Worm (Caenorhabditis elegans): Measurements from ENCODE around the gene asp-3.
A peak's percentile ranks its signal among the peaks of the same experiment; 100 is the strongest.

The asp-3 gene

DNA sequence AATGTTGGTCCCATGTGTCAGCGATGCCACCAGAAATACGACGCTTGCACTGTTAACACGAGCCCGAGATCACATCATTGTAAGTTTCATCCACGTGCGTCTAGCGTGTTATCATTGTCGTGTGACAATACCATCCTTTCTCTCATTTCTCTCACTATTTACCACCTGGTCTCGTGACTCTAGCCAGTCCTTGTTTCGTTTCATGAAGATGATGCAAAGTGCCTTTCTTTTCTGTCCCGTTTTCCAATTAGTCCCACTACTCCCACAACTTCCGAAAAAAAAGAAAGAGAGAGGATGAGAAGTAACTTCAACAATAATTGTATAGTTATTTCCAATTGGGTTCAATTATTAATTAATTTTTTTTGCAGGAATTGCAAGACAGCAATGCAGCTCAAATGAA, 48.0 kb upstream of the asp-3 start:
- TF ChIP-seq lin-39 (tag; optimal IDR thresholded peaks at IDR 0.05) (no peak), blmp-1 (tag; optimal IDR thresholded peaks at IDR 0.05; ENCODE audit: insufficient read depth) (no peak), nhr-23 (tag; optimal IDR thresholded peaks at IDR 0.05) (no peak), nhr-25 (tag; optimal IDR thresholded peaks at IDR 0.05) (peak; percentile 70), ztf-4 (tag; optimal IDR thresholded peaks at IDR 0.05) (peak; percentile 73), gmeb-1 (tag; optimal IDR thresholded peaks at IDR 0.05) (peak; percentile 38), Y55F3AM.14 (GFP tag; optimal IDR thresholded peaks at IDR 0.05) (no peak), nhr-21 (tag; optimal IDR thresholded peaks at IDR 0.05) (peak; percentile 61), snpc-4 (tag; optimal IDR thresholded peaks at IDR 0.05) (no peak), lsy-2 (tag; optimal IDR thresholded peaks at IDR 0.05) (peak in 1 of 2 experiments; percentile 72), sem-4 (tag; optimal IDR thresholded peaks at IDR 0.05) (peak; percentile 86), elt-3 (tag; optimal IDR thresholded peaks at IDR 0.05) (no peak), nhr-129 (tag; optimal IDR thresholded peaks at IDR 0.05) (peak; percentile 99), alr-1 (tag; optimal IDR thresholded peaks at IDR 0.05) (no peak), mdl-1 (tag; optimal IDR thresholded peaks at IDR 0.05) (peak; percentile 99 to 100), mab-5 (tag; optimal IDR thresholded peaks at IDR 0.05) (no peak), nhr-77 (tag; optimal IDR thresholded peaks at IDR 0.05) (no peak), nhr-6 (tag; optimal IDR thresholded peaks at IDR 0.05) (peak; percentile 82), unc-62 (GFP tag; optimal IDR thresholded peaks at IDR 0.05) (no peak), elt-1 (tag; optimal IDR thresholded peaks at IDR 0.05) (no peak), ztf-1 (GFP tag; conservative IDR thresholded peaks at IDR 0.05) (no peak), unc-55 (GFP tag; optimal IDR thresholded peaks at IDR 0.05) (no peak), egl-27 (tag; optimal IDR thresholded peaks at IDR 0.05) (peak; percentile 71), F13H6.1 (tag; optimal IDR thresholded peaks at IDR 0.05) (peak; percentile 74), nhr-11 (tag; optimal IDR thresholded peaks at IDR 0.05) (no peak), sma-3 (GFP tag; optimal IDR thresholded peaks at IDR 0.05) (peak; percentile 34), ama-1 (optimal IDR thresholded peaks at IDR 0.05) (peak; percentile 91), ceh-82 (tag; optimal IDR thresholded peaks at IDR 0.05) (no peak), C34F6.9 (tag; optimal IDR thresholded peaks at IDR 0.05) (peak; percentile 57), lin-11 (tag; optimal IDR thresholded peaks at IDR 0.05) (no peak), fos-1 (tag; optimal IDR thresholded peaks at IDR 0.05) (peak; percentile 77), skn-1 (tag; optimal IDR thresholded peaks at IDR 0.05) (no peak), nhr-12 (tag; optimal IDR thresholded peaks at IDR 0.05) (no peak), dmd-4 (tag; optimal IDR thresholded peaks at IDR 0.05) (no peak), R02D3.7 (tag; optimal IDR thresholded peaks at IDR 0.05) (no peak), aly-2 (tag; optimal IDR thresholded peaks at IDR 0.05) (no peak), lin-13 (GFP tag; optimal IDR thresholded peaks at IDR 0.05) (peak; percentile 41), ztf-11 (tag; optimal IDR thresholded peaks at IDR 0.05) (no peak), unc-39 (tag; optimal IDR thresholded peaks at IDR 0.05) (no peak), mbf-1 (tag; optimal IDR thresholded peaks at IDR 0.05) (no peak), zag-1 (tag; optimal IDR thresholded peaks at IDR 0.05) (no peak), peb-1 (tag; optimal IDR thresholded peaks at IDR 0.05) (no peak), nhr-237 (tag; optimal IDR thresholded peaks at IDR 0.05) (no peak), nhr-10 (tag; optimal IDR thresholded peaks at IDR 0.05) (no peak), crh-2 (tag; optimal IDR thresholded peaks at IDR 0.05) (peak; percentile 80), ceh-16 (tag; optimal IDR thresholded peaks at IDR 0.05) (no peak), sma-9 (GFP tag; optimal IDR thresholded peaks at IDR 0.05) (peak; percentile 95), sma-9 (tag; optimal IDR thresholded peaks at IDR 0.05) (no peak), ZK546.5 (tag; optimal IDR thresholded peaks at IDR 0.05) (no peak)

All from whole organism, L2 larva.